Worm (Caenorhabditis elegans) whole organism, L4 larva: ENCODE data around the gene pei-2.

Source experiments
- F49E8.2 ChIP-seq: sonication (generic microtip); optimal IDR thresholded peaks from 2 replicates; lab custom pipeline; 2016; ENCODE audit warnings: missing compliant biosample characterization, mild to moderate bottlenecking, missing genetic modification characterization, borderline replicate concordance
- Y48G9A.11 ChIP-seq: fragments of 200-800 bp; sonication (Bioruptor generic); IDR thresholded peaks from 2 replicates; pipeline ENCODE4 v1.3.6; 2022; ENCODE audit warnings: missing genetic modification reagents, missing genetic modification characterization, missing compliant biosample characterization
- aha-1 ChIP-seq: fragments of 150-350 bp; peaks from one replicate; lab custom pipeline; 2014; ENCODE audit warnings: missing biosample characterization, missing genetic modification characterization
- attf-4 ChIP-seq: sonication (generic microtip); optimal IDR thresholded peaks from 3 replicates; lab custom pipeline; 2017; ENCODE audit warnings: missing biosample characterization, missing genetic modification characterization
- ceh-32 ChIP-seq: sonication (generic microtip); optimal IDR thresholded peaks from 2 replicates; lab custom pipeline; 2016; ENCODE audit warnings: mild to moderate bottlenecking, missing genetic modification characterization, missing compliant biosample characterization; ENCODE audit not compliant: poor library complexity
- ceh-62 ChIP-seq: sonication (generic microtip); optimal IDR thresholded peaks from 2 replicates; lab custom pipeline; 2017; ENCODE audit warnings: missing biosample characterization, missing genetic modification characterization
- cey-2 ChIP-seq: sonication (generic microtip); optimal IDR thresholded peaks from 3 replicates; lab custom pipeline; 2017; ENCODE audit warnings: missing genetic modification characterization, mild to moderate bottlenecking, missing compliant biosample characterization, antibody characterized with exemption, borderline replicate concordance; ENCODE audit not compliant: insufficient read depth
- ctbp-1 ChIP-seq: fragments of 200-800 bp; sonication (Bioruptor generic); IDR thresholded peaks from 2 replicates; pipeline ENCODE4 v1.3.6; 2022; ENCODE audit warnings: missing genetic modification reagents, missing genetic modification characterization, missing compliant biosample characterization
- daf-16 ChIP-seq, 3 experiments: sonication (generic microtip); optimal IDR thresholded peaks; 2 replicates each; lab custom pipeline; 2016 to 2017; ENCODE audit warnings: missing genetic modification characterization in 3 of 3, missing genetic modification reagents in 3 of 3, mild to moderate bottlenecking in 2 of 3, missing compliant biosample characterization in 2 of 3, missing biosample characterization in 1 of 3, moderate library complexity in 1 of 3
- duxl-1 ChIP-seq: sonication (generic microtip); optimal IDR thresholded peaks from 2 replicates; lab custom pipeline; 2016; ENCODE audit warnings: mild to moderate bottlenecking, missing genetic modification characterization, moderate library complexity, missing compliant biosample characterization; ENCODE audit not compliant: poor library complexity
- dve-1 ChIP-seq: sonication (generic microtip); optimal IDR thresholded peaks from 2 replicates; lab custom pipeline; 2017; ENCODE audit warnings: antibody characterized with exemption, mild to moderate bottlenecking, missing genetic modification characterization, missing compliant biosample characterization; ENCODE audit not compliant: insufficient read depth
- egl-43 ChIP-seq: fragments of 200-800 bp; sonication (Bioruptor generic); IDR thresholded peaks from 2 replicates; pipeline ENCODE4 v1.3.6; 2022; ENCODE audit warnings: missing genetic modification reagents, missing genetic modification characterization, missing compliant biosample characterization
- fkh-10 ChIP-seq: fragments of 150-350 bp; optimal IDR thresholded peaks from 2 replicates; lab custom pipeline; 2014; ENCODE audit warnings: missing biosample characterization, missing genetic modification reagents, missing genetic modification characterization
- fos-1 ChIP-seq: fragments of 150-350 bp; optimal IDR thresholded peaks from 2 replicates; lab custom pipeline; 2014; ENCODE audit warnings: missing biosample characterization, missing genetic modification characterization
- hlh-11 ChIP-seq: fragments of 200-800 bp; sonication (Bioruptor generic); optimal IDR thresholded peaks from 2 replicates; lab custom pipeline; 2018; ENCODE audit warnings: mild to moderate bottlenecking, missing genetic modification characterization, missing compliant biosample characterization
- hlh-30 ChIP-seq: sonication (generic microtip); optimal IDR thresholded peaks from 2 replicates; lab custom pipeline; 2017; ENCODE audit warnings: antibody characterized with exemption, mild to moderate bottlenecking, missing genetic modification characterization, missing compliant biosample characterization; ENCODE audit not compliant: insufficient read depth
- hmg-1.1 ChIP-seq: fragments of 200-800 bp; sonication (Bioruptor generic); IDR thresholded peaks from 2 replicates; pipeline ENCODE4 v1.3.6; 2022; ENCODE audit warnings: missing genetic modification reagents, missing genetic modification characterization, missing compliant biosample characterization
- jun-1 ChIP-seq: fragments of 150-350 bp; optimal IDR thresholded peaks from 2 replicates; lab custom pipeline; 2014; ENCODE audit warnings: missing biosample characterization, missing genetic modification reagents, missing genetic modification characterization
- lin-13 ChIP-seq: fragments of 150-350 bp; optimal IDR thresholded peaks from 2 replicates; lab custom pipeline; 2014; ENCODE audit warnings: missing biosample characterization, missing genetic modification reagents, missing genetic modification characterization
- lin-29 ChIP-seq: fragments of 200-800 bp; sonication (Bioruptor generic); IDR thresholded peaks from 2 replicates; pipeline ENCODE4 v1.3.6; 2022; ENCODE audit warnings: missing genetic modification reagents, missing genetic modification characterization, missing compliant biosample characterization
- lin-38 ChIP-seq: fragments of 200-800 bp; sonication (Bioruptor generic); IDR thresholded peaks from 2 replicates; pipeline ENCODE4 v1.3.6; 2022; ENCODE audit warnings: missing genetic modification reagents, missing genetic modification characterization, missing compliant biosample characterization
- lin-39 ChIP-seq: fragments of 150-350 bp; optimal IDR thresholded peaks from 2 replicates; lab custom pipeline; 2014; ENCODE audit warnings: missing biosample characterization, missing genetic modification reagents, missing genetic modification characterization
- lsy-2 ChIP-seq, 2 experiments: fragments of 150-350 bp in 1 of 2; sonication (generic microtip) in 1 of 2; optimal IDR thresholded peaks; 2 replicates each; lab custom pipeline; 2014 to 2017; ENCODE audit warnings: missing biosample characterization in 2 of 2, missing genetic modification characterization in 2 of 2
- mdt-29 ChIP-seq: fragments of 200-800 bp; sonication (Bioruptor generic); IDR thresholded peaks from 2 replicates; pipeline ENCODE4 v1.3.6; 2022; ENCODE audit warnings: missing genetic modification reagents, missing genetic modification characterization, missing compliant biosample characterization
- mep-1 ChIP-seq: fragments of 150-350 bp; sonication (generic microtip); optimal IDR thresholded peaks from 3 replicates; lab custom pipeline; 2014; ENCODE audit warnings: missing biosample characterization, missing genetic modification characterization
- nhr-102 ChIP-seq: sonication (generic microtip); optimal IDR thresholded peaks from 2 replicates; lab custom pipeline; 2016; ENCODE audit warnings: mild to moderate bottlenecking, missing genetic modification characterization, moderate library complexity, missing compliant biosample characterization
- nhr-11 ChIP-seq: fragments of 150-350 bp; optimal IDR thresholded peaks from 2 replicates; lab custom pipeline; 2014; ENCODE audit warnings: missing biosample characterization, missing genetic modification characterization
- nhr-111 ChIP-seq: fragments of 200-800 bp; sonication (Bioruptor generic); optimal IDR thresholded peaks from 2 replicates; lab custom pipeline; 2018; ENCODE audit warnings: mild to moderate bottlenecking, missing genetic modification characterization, missing compliant biosample characterization
- nhr-28 ChIP-seq: fragments of 150-350 bp; optimal IDR thresholded peaks from 2 replicates; lab custom pipeline; 2014; ENCODE audit warnings: missing biosample characterization, missing genetic modification characterization
- pha-4 ChIP-seq, 2 experiments: fragments of 150-350 bp in 1 of 2; fragments of 200-800 bp in 1 of 2; sonication (Bioruptor generic) in 1 of 2; IDR thresholded peaks in 1 of 2; optimal IDR thresholded peaks in 1 of 2; 2 replicates each; pipeline versions ENCODE4 v1.3.6 to Lab custom; 2014 to 2022; ENCODE audit warnings: missing genetic modification characterization in 2 of 2, missing genetic modification reagents in 2 of 2, missing biosample characterization in 1 of 2, missing compliant biosample characterization in 1 of 2
- pqm-1 ChIP-seq: sonication (generic microtip); optimal IDR thresholded peaks from 2 replicates; lab custom pipeline; 2017; ENCODE audit warnings: missing biosample characterization, missing genetic modification characterization
- rbr-2 ChIP-seq: sonication (generic microtip); optimal IDR thresholded peaks from 2 replicates; lab custom pipeline; 2016; ENCODE audit warnings: missing genotype, missing genetic modification characterization, missing compliant biosample characterization
- set-16 ChIP-seq: fragments of 200-800 bp; sonication (Bioruptor generic); IDR thresholded peaks from 2 replicates; pipeline ENCODE4 v1.3.6; 2022; ENCODE audit warnings: missing genetic modification reagents, missing genetic modification characterization, missing compliant biosample characterization
- skn-1 ChIP-seq: fragments of 150-350 bp; optimal IDR thresholded peaks from 2 replicates; lab custom pipeline; 2014; ENCODE audit warnings: missing biosample characterization, missing genetic modification characterization
- snpc-4 ChIP-seq: fragments of 150-350 bp; optimal IDR thresholded peaks from 2 replicates; lab custom pipeline; 2014; ENCODE audit warnings: missing biosample characterization, missing genetic modification characterization
- spr-1 ChIP-seq: sonication (generic microtip); optimal IDR thresholded peaks from 2 replicates; lab custom pipeline; 2016; ENCODE audit warnings: mild to moderate bottlenecking, missing genetic modification characterization, missing compliant biosample characterization
- tag-97 ChIP-seq: fragments of 200-800 bp; sonication (Bioruptor generic); IDR thresholded peaks from 2 replicates; pipeline ENCODE4 v1.3.6; 2022; ENCODE audit warnings: missing genetic modification characterization, missing compliant biosample characterization
- tra-1 ChIP-seq: fragments of 200-800 bp; sonication (Bioruptor generic); IDR thresholded peaks from 2 replicates; pipeline ENCODE4 v1.3.6; 2022; ENCODE audit warnings: missing genetic modification reagents, missing genetic modification characterization, missing compliant biosample characterization
- unc-130 ChIP-seq: sonication (generic microtip); optimal IDR thresholded peaks from 2 replicates; lab custom pipeline; 2016; ENCODE audit warnings: missing genetic modification reagents, missing genetic modification characterization, missing compliant biosample characterization
- unc-62 ChIP-seq, 3 experiments: fragments of 150-350 bp in 1 of 3; sonication (generic microtip); optimal IDR thresholded peaks in 2 of 3; peaks in 1 of 3; 1 replicate in 1 of 3; 2 replicates in 2 of 3; lab custom pipeline; 2014 to 2017; ENCODE audit warnings: missing biosample characterization in 3 of 3, missing genetic modification characterization in 3 of 3, missing genetic modification reagents in 3 of 3, missing genotype in 1 of 3
- zip-2 ChIP-seq: fragments of 150-350 bp; optimal IDR thresholded peaks from 2 replicates; lab custom pipeline; 2014; ENCODE audit warnings: missing biosample characterization, missing genetic modification characterization

Gene pei-2

DNA sequence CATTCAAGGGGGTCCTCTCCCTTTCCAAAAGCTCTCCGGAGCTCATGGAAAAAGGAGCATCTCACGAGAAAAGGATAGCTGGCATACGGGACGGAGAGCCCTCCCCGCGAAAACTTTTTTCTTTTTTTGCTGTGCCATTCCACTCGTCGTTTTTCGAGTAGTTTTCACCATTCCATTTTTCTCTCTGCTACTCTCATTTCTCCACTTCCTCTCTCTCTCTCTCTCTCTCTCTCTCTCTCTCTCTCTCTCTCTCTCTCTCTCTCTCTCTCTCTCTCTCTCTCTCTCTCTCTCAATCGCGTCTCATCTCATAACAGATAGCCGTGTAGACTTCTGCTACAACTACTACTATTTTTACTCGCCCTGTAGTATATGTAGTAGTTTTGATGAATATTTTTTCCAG lies 43.6 kb downstream of the pei-2 start:
- TF ChIP-seq fos-1 (tag; lab: Kevin White, UChicago) (no peak), tra-1 (GFP tag; lab: Robert Waterston, UW) (peak; percentile 17; the same call in 1 of the 2 replicates), hmg-1.1 (GFP tag; lab: Robert Waterston, UW) (peak; percentile 51; the same call in 1 of the 2 replicates), cey-2 (tag; lab: Kevin White, UChicago) (no peak), ctbp-1 (GFP tag; lab: Robert Waterston, UW) (peak; percentile 72), nhr-28 (tag; lab: Kevin White, UChicago) (peak; percentile 10), nhr-11 (tag; lab: Kevin White, UChicago) (peak; percentile 21), aha-1 (tag; lab: Kevin White, UChicago) (peak; percentile 95), mep-1 (tag; lab: Kevin White, UChicago) (peak; percentile 58), pha-4 (GFP tag; IDR thresholded peaks at IDR 0.05; lab: Robert Waterston, UW) (peak; percentile 33; the same call in 1 of the 2 replicates), pha-4 (tag; optimal IDR thresholded peaks at IDR 0.05; lab: Kevin White, UChicago) (no peak), lin-39 (no peak), nhr-111 (GFP tag; lab: Kevin White, UChicago) (no peak), dve-1 (tag; lab: Kevin White, UChicago) (peak; percentile 6), jun-1 (no peak), hlh-30 (tag; lab: Kevin White, UChicago) (peak; percentile 1), unc-62 (GFP tag; optimal IDR thresholded peaks at IDR 0.05 in 1 of 2; lab: Kevin White, UChicago) (peak in 1 of 2 experiments; percentile 92), unc-62 (tag; optimal IDR thresholded peaks at IDR 0.05; lab: Kevin White, UChicago) (no peak), set-16 (GFP tag; lab: Robert Waterston, UW) (peak; percentile 75), fkh-10 (peak; percentile 31), duxl-1 (tag; lab: Kevin White, UChicago) (no peak), hlh-11 (tag; lab: Kevin White, UChicago) (peak; percentile 30), lsy-2 (tag; optimal IDR thresholded peaks at IDR 0.05; lab: Kevin White, UChicago) (peak in 1 of 2 experiments; percentile 53), F49E8.2 (tag; lab: Kevin White, UChicago) (no peak)

DNA sequence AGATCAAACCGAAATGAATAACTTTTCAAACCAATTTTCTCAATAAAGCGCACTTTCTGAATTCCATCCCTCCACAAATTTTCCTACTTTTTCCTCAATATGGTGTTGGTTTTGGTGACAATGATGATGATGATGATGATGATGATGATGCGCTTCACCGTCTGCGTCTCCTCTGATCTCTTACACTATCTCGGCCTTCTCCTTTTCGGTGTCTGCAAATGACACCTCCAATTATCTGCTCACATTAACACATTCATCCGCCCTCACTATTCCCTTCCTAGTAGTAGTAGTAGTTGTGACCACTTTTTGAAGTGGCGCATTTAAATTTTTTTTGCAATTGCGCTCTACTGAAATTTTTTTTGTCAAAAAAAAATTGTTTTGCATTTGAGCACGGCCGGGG lies 44.6 kb downstream of the pei-2 start:
- TF ChIP-seq cey-2 (tag; lab: Kevin White, UChicago) (no peak), rbr-2 (no peak), jun-1 (no peak), spr-1 (tag; lab: Kevin White, UChicago) (no peak), mep-1 (tag; lab: Kevin White, UChicago) (no peak), aha-1 (tag; lab: Kevin White, UChicago) (peak; percentile 89)

DNA sequence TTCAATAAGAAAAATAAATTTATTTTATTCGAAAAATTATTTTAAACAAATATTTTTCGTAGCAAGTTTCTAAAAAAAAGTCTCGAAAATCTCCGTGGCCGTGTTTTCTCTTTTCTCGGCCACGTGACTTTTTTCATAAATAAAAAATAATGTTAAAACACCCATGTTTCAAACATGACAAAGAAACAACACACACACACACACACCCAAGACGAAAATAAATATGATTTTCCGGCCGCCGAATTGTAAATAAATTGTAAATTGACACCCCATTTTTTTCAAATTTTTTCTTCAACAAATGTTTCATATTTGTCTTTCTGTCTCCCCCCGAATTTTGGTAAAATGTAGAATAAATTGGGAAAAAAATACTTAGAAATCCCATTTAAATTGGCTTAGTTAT lies 45.4 kb downstream of the pei-2 start:
- TF ChIP-seq nhr-102 (tag; lab: Kevin White, UChicago): no peak
- TF ChIP-seq lin-38 (GFP tag; lab: Robert Waterston, UW): no peak
- TF ChIP-seq unc-130: no peak
- TF ChIP-seq tag-97 (GFP tag; lab: Robert Waterston, UW): no peak
- no peak for TF ChIP-seq egl-43 (GFP tag; lab: Robert Waterston, UW)
- no peak for TF ChIP-seq lin-13 (GFP tag; lab: Kevin White, UChicago)
- TF ChIP-seq hlh-11 (tag; lab: Kevin White, UChicago): no peak

DNA sequence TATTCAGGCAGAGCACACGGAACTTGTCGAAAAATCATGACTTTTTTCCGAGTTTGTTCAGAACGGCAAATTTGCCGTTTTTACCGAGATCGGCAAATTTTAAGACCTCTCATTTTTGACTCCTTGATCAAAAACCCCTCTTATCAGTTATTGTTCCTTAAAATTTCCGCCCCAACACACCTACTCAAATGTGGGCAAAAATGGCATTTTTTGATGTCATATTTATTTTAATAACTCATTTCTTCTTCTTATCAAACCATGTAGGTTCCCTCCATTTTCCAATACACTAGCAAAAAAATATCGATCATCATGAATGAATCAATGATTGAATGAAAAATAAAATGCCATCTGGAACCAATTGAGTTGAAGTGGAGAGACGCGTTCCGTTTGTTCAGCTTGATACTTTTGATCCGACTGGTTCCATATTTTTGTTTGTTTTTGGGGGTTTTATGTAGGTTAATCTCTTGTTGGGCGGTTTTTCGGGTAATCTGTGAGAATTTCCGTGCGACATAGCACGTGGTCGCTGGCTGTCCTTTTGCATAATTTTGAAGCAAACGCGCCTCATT lies 46.7 kb downstream of the pei-2 start:
- TF ChIP-seq cey-2 (tag; lab: Kevin White, UChicago) (no peak), zip-2 (tag; lab: Kevin White, UChicago) (no peak), lin-29 (GFP tag; lab: Robert Waterston, UW) (no peak), skn-1 (tag; lab: Kevin White, UChicago) (no peak), attf-4 (tag; lab: Kevin White, UChicago) (no peak), hlh-30 (tag; lab: Kevin White, UChicago) (no peak), ceh-62 (tag; lab: Kevin White, UChicago) (no peak), lin-38 (GFP tag; lab: Robert Waterston, UW) (no peak), daf-16 (GFP tag; optimal IDR thresholded peaks at IDR 0.05; lab: Kevin White, UChicago) (no peak), daf-16 (tag; optimal IDR thresholded peaks at IDR 0.05; lab: Kevin White, UChicago) (peak; percentile 10), Y48G9A.11 (GFP tag; lab: Robert Waterston, UW) (no peak), nhr-102 (tag; lab: Kevin White, UChicago) (no peak), nhr-28 (tag; lab: Kevin White, UChicago) (peak; percentile 58), snpc-4 (tag; lab: Kevin White, UChicago) (no peak), aha-1 (tag; lab: Kevin White, UChicago) (peak; percentile 74), mdt-29 (GFP tag; lab: Robert Waterston, UW) (no peak), ceh-32 (tag; lab: Kevin White, UChicago) (no peak), pqm-1 (tag; lab: Kevin White, UChicago) (peak; percentile 65), rbr-2 (no peak), nhr-11 (tag; lab: Kevin White, UChicago) (no peak)
